Worm (Caenorhabditis elegans) whole organism, L3 larva: ENCODE results near the gene F07E5.8.
"Not testable (repeated sequence)": the region's sequence is repeated elsewhere in the genome, so short reads cannot be mapped to it uniquely, and the experiment has no call there.

Experiments
- R02D3.7 ChIP-seq: fragments of 150-350 bp; optimal IDR thresholded peaks from 2 replicates; lab custom pipeline; 2014; ENCODE audit warnings: missing biosample characterization, missing genetic modification characterization
- ZK546.5 ChIP-seq: sonication (generic microtip); optimal IDR thresholded peaks from 2 replicates; lab custom pipeline; 2017; ENCODE audit warnings: missing biosample characterization, missing genetic modification characterization
- aly-2 ChIP-seq: fragments of 150-350 bp; optimal IDR thresholded peaks from 2 replicates; lab custom pipeline; 2014; ENCODE audit warnings: missing biosample characterization, missing genetic modification characterization
- ama-1 ChIP-seq: fragments of 150-350 bp; optimal IDR thresholded peaks from 2 replicates; lab custom pipeline; 2018
- ceh-16 ChIP-seq: sonication (generic microtip); optimal IDR thresholded peaks from 2 replicates; lab custom pipeline; 2017; ENCODE audit warnings: missing biosample characterization, missing genetic modification characterization
- ceh-28 ChIP-seq: fragments of 150-350 bp; optimal IDR thresholded peaks from 2 replicates; lab custom pipeline; 2014; ENCODE audit warnings: missing biosample characterization, missing genetic modification reagents, missing genetic modification characterization
- ceh-9 ChIP-seq: sonication (generic microtip); optimal IDR thresholded peaks from 2 replicates; lab custom pipeline; 2018; ENCODE audit warnings: missing biosample characterization, missing genetic modification characterization
- daf-12 ChIP-seq: fragments of 150-350 bp; optimal IDR thresholded peaks from 2 replicates; lab custom pipeline; 2014; ENCODE audit warnings: missing biosample characterization, missing genetic modification reagents, missing genetic modification characterization
- egl-27 ChIP-seq: sonication (generic microtip); optimal IDR thresholded peaks from 4 replicates; lab custom pipeline; 2017; ENCODE audit warnings: missing biosample characterization, missing genetic modification reagents, missing genetic modification characterization
- elt-1 ChIP-seq: fragments of 150-350 bp; optimal IDR thresholded peaks from 2 replicates; lab custom pipeline; 2014; ENCODE audit warnings: missing biosample characterization, missing genetic modification characterization
- eor-1 ChIP-seq, 2 experiments: fragments of 150-350 bp; optimal IDR thresholded peaks; 2 replicates each; lab custom pipeline; 2014 to 2018; ENCODE audit warnings: missing biosample characterization in 2 of 2, missing genetic modification characterization in 2 of 2
- fkh-10 ChIP-seq: sonication (generic microtip); optimal IDR thresholded peaks from 2 replicates; lab custom pipeline; 2017; ENCODE audit warnings: missing biosample characterization, missing genetic modification reagents, missing genetic modification characterization
- hmg-11 ChIP-seq: sonication (generic microtip); optimal IDR thresholded peaks from 2 replicates; lab custom pipeline; 2016; ENCODE audit warnings: missing genetic modification characterization, missing compliant biosample characterization
- jun-1 ChIP-seq: fragments of 150-350 bp; optimal IDR thresholded peaks from 2 replicates; lab custom pipeline; 2014; ENCODE audit warnings: missing biosample characterization, missing genetic modification reagents, missing genetic modification characterization
- lin-15B ChIP-seq: fragments of 150-350 bp; optimal IDR thresholded peaks from 2 replicates; lab custom pipeline; 2014; ENCODE audit warnings: missing biosample characterization, missing genetic modification characterization
- lin-39 ChIP-seq: fragments of 150-350 bp; optimal IDR thresholded peaks from 2 replicates; lab custom pipeline; 2018; ENCODE audit warnings: missing biosample characterization, missing genetic modification reagents, missing genetic modification characterization
- lsy-12 ChIP-seq: sonication (generic microtip); optimal IDR thresholded peaks from 2 replicates; lab custom pipeline; 2016; ENCODE audit warnings: mild to moderate bottlenecking, missing genetic modification characterization, missing compliant biosample characterization
- nhr-11 ChIP-seq: fragments of 150-350 bp; optimal IDR thresholded peaks from 2 replicates; lab custom pipeline; 2014; ENCODE audit warnings: missing biosample characterization, missing genetic modification characterization
- nhr-12 ChIP-seq: fragments of 150-350 bp; optimal IDR thresholded peaks from 2 replicates; lab custom pipeline; 2014; ENCODE audit warnings: missing biosample characterization, missing genetic modification characterization
- nhr-23 ChIP-seq: fragments of 150-350 bp; optimal IDR thresholded peaks from 2 replicates; lab custom pipeline; 2014; ENCODE audit warnings: missing biosample characterization, missing genetic modification reagents, missing genetic modification characterization
- nhr-25 ChIP-seq: sonication (generic microtip); optimal IDR thresholded peaks from 2 replicates; lab custom pipeline; 2017; ENCODE audit warnings: missing biosample characterization, missing genetic modification characterization
- nhr-28 ChIP-seq: fragments of 150-350 bp; optimal IDR thresholded peaks from 2 replicates; lab custom pipeline; 2014; ENCODE audit warnings: missing biosample characterization, missing genetic modification characterization
- pha-4 ChIP-seq: fragments of 150-350 bp; optimal IDR thresholded peaks from 2 replicates; lab custom pipeline; 2014; ENCODE audit warnings: missing biosample characterization, missing genetic modification reagents, missing genetic modification characterization
- pqm-1 ChIP-seq: fragments of 150-350 bp; optimal IDR thresholded peaks from 2 replicates; lab custom pipeline; 2017; ENCODE audit warnings: missing biosample characterization, missing genetic modification characterization, inconsistent platforms
- tbx-2 ChIP-seq: sonication (generic microtip); optimal IDR thresholded peaks from 2 replicates; lab custom pipeline; 2016; ENCODE audit warnings: mild to moderate bottlenecking, missing genetic modification characterization, missing compliant biosample characterization
- unc-39 ChIP-seq: sonication (generic microtip); optimal IDR thresholded peaks from 4 replicates; lab custom pipeline; 2017; ENCODE audit warnings: missing biosample characterization, missing genetic modification characterization
- unc-62 ChIP-seq: fragments of 150-350 bp; sonication (generic microtip); optimal IDR thresholded peaks from 4 replicates; lab custom pipeline; 2014; ENCODE audit warnings: missing biosample characterization, missing genetic modification reagents, missing genetic modification characterization
- zag-1 ChIP-seq: fragments of 150-350 bp; optimal IDR thresholded peaks from 2 replicates; lab custom pipeline; 2014; ENCODE audit warnings: missing biosample characterization, missing genetic modification characterization
- ztf-11 ChIP-seq: fragments of 150-350 bp; optimal IDR thresholded peaks from 2 replicates; lab custom pipeline; 2014; ENCODE audit warnings: missing biosample characterization, missing genetic modification characterization
- ztf-4 ChIP-seq: fragments of 150-350 bp; optimal IDR thresholded peaks from 2 replicates; lab custom pipeline; 2014; ENCODE audit warnings: missing biosample characterization, missing genetic modification characterization

The F07E5.8 gene

DNA sequence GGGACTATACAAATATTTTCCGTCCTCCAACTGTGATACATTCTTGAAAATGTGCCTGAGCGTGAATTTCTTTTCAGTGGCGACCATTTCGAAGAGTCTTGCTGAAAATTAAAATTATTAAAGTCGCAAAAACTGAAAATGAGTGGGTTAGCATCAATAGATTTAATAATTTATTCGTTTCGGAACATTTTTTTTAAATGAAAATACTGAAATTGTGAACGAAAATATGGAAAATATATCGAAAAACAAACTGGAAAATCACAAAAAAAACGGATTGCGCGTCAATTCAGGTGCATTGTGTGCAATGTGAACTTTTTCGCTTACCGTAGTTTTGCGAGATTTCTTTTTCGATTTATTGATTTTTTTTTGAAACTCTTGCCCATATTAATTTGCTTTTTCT, 43.6 kb downstream of the F07E5.8 start, which contains the start of gene bath-5:
bath-5 (minus strand) TSS at position 101 of the 400 bp plus-strand sequence.
- TF ChIP-seq nhr-25 (tag; lab: Kevin White, UChicago) = no peak
- no peak for TF ChIP-seq elt-1 (tag; lab: Kevin White, UChicago)
- no peak for TF ChIP-seq R02D3.7 (tag; lab: Kevin White, UChicago)
- TF ChIP-seq hmg-11 (tag; lab: Kevin White, UChicago) = no peak
- TF ChIP-seq pha-4 (tag; lab: Kevin White, UChicago) = no peak
- no peak for TF ChIP-seq ztf-4 (tag; lab: Kevin White, UChicago)
- TF ChIP-seq fkh-10 = no peak
- TF ChIP-seq ama-1 (lab: Kevin White, UChicago) = no peak
- no peak for TF ChIP-seq ZK546.5 (tag; lab: Kevin White, UChicago)

- TF ChIP-seq egl-27 (tag; lab: Kevin White, UChicago) = no peak
- no peak for TF ChIP-seq unc-62 (GFP tag; lab: Kevin White, UChicago)
- TF ChIP-seq nhr-23 (tag; lab: Kevin White, UChicago) = no peak
- TF ChIP-seq ceh-9 (tag; lab: Kevin White, UChicago) = no peak
- TF ChIP-seq lin-15B (tag; lab: Kevin White, UChicago) = no peak
- TF ChIP-seq aly-2 (tag; lab: Kevin White, UChicago) = no peak
- no peak for TF ChIP-seq pqm-1
- TF ChIP-seq nhr-11 (tag; lab: Kevin White, UChicago) = no peak
- no peak for TF ChIP-seq nhr-12 (tag; lab: Kevin White, UChicago)
- no peak for TF ChIP-seq daf-12 (tag; lab: Kevin White, UChicago)
- no peak for TF ChIP-seq jun-1
- TF ChIP-seq ceh-28 = no peak
- TF ChIP-seq ceh-16 (tag; lab: Kevin White, UChicago) = no peak
These were observed 45.0 kb downstream of the F07E5.8 start, which contains the start of gene bath-3 for ce11 chrII:2030367-2030766. TSS of gene bath-3 (minus strand) at chrII:2030467.

DNA sequence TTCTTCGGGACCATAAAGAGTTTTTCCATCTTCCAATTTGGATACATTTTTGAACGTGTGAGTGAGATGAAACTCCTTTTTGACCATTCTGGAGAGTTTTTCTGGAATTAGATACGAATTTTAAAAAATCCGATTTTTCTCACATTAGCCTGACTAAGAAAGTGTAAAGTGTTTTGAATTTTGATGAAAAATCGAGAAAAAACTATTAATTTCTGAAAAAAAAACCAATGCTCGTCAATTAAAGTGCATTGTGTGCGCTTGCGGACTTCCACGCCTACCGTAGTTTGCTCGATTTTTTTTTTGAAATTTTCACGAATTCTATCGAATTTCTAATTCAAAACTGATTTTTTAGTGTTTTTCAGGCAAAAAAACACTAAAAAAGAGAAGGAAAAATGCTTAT, 46.7 kb downstream of the F07E5.8 start, which contains the start of gene bath-1:
bath-1 (minus strand) TSS at position 101 of the 400 bp plus-strand sequence.
- no peak for TF ChIP-seq nhr-11 (tag; lab: Kevin White, UChicago)
- no peak for TF ChIP-seq ztf-11
- TF ChIP-seq zag-1 (tag; lab: Kevin White, UChicago) = no peak
- TF ChIP-seq R02D3.7 (tag; lab: Kevin White, UChicago) = no peak
- no peak for TF ChIP-seq tbx-2 (tag; lab: Kevin White, UChicago)
- no peak for TF ChIP-seq ceh-28
- TF ChIP-seq ZK546.5 (tag; lab: Kevin White, UChicago) = no peak
- no peak for TF ChIP-seq pha-4 (tag; lab: Kevin White, UChicago)
- TF ChIP-seq nhr-25 (tag; lab: Kevin White, UChicago) = no peak
- TF ChIP-seq pqm-1 = no peak
- TF ChIP-seq eor-1 (tag; optimal IDR thresholded peaks at IDR 0.05; lab: Kevin White, UChicago) = no peak
- no peak for TF ChIP-seq lsy-12 (tag; lab: Kevin White, UChicago)
- TF ChIP-seq, all 47 proteins: peak for 0

ce11 chrII:2026525-2026924, 48.9 kb downstream of the F07E5.8 start, which contains the start of gene bath-21:
TSS of gene bath-21 (minus strand) at chrII:2026625.
- TF ChIP-seq tbx-2 (tag; lab: Kevin White, UChicago) (no peak), nhr-25 (tag; lab: Kevin White, UChicago) (no peak), nhr-28 (tag; lab: Kevin White, UChicago) (no peak), unc-39 (no peak), nhr-23 (tag; lab: Kevin White, UChicago) (no peak), R02D3.7 (tag; lab: Kevin White, UChicago) (no peak)
- TF ChIP-seq, all 47 proteins: peak for 0

DNA sequence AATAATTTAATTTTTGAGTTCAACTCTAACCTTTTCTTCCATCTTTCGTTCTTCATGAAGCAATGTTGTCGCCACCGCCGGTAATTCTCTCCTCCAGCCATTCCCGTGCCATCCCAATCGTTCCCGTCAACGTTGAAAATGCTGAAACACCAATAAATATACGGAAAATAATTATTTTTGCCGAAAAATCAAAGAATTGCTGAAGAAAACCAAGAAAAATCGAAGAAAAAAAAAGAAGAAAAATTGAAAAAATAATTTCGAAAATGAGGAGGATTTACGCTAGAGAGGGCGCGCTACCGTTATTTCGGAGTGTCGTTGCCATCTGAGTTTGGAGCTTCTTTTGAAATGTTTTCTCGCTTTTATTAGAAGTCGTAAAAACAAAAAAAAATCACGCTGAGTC, 51.9 kb downstream of the F07E5.8 start, which contains the start of gene cya-2:
cya-2 (minus strand) TSS at position 101 of the 400 bp plus-strand sequence.
- TF ChIP-seq egl-27, lin-39, hmg-11 (tag; lab: Kevin White, UChicago): not testable (repeated sequence)
